Worm (Caenorhabditis elegans): ENCODE results near the gene glb-33.

DNA sequence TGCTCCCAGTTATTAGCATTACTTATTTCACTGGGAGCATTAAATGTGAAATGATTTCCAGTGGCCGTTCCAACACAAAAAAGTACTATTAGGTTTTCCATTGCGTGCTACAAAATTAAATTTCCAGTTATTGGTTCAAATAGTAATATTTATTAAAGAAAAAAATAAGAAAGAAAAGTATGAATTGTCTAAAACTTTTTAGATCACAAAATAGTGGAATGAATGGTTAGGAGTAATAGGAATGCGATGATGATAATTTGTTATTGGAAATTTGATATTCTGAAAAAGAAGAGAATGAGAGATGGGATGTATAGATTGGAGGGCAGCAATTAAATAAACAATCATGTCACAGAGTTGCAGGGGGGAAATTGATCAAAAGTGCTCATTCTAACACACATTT is 6.1 kb downstream of the glb-33 start, which contains the start of gene Y75B7AL.2:
- TF ChIP-seq cog-1 (tag; optimal IDR thresholded peaks at IDR 0.05) (no peak), flt-1 (GFP tag; IDR thresholded peaks at IDR 0.05) (no peak), klf-2 (GFP tag; conservative IDR thresholded peaks at IDR 0.05) (no peak), tab-1 (GFP tag; IDR thresholded peaks at IDR 0.05) (no peak), ref-1 (GFP tag; conservative IDR thresholded peaks at IDR 0.05) (no peak)

Measured in whole organism, midembryonic.